Worm (Caenorhabditis elegans): Measurements from ENCODE around the gene C16C4.1.

- TF ChIP-seq tbx-37 (GFP tag; conservative IDR thresholded peaks at IDR 0.05) (no peak), ceh-13 (GFP tag; optimal IDR thresholded peaks at IDR 0.05) (no peak), ama-1 (optimal IDR thresholded peaks at IDR 0.05) (no peak)
Measured at ce11 chrII:1875658-1876057, 18.4 kb upstream of the C16C4.1 start, which contains the start of gene math-13.
